Fruit fly (Drosophila melanogaster) whole organism, larva: ENCODE data around the gene mamo.

Experiments used
- noc ChIP-seq: fragments of 200-800 bp; sonication (Bioruptor generic); optimal IDR thresholded peaks from 3 replicates; lab custom pipeline; 2019; ENCODE audit warnings: missing biosample characterization, mild to moderate bottlenecking, missing genetic modification characterization, moderate library complexity

mamo gene

DNA sequence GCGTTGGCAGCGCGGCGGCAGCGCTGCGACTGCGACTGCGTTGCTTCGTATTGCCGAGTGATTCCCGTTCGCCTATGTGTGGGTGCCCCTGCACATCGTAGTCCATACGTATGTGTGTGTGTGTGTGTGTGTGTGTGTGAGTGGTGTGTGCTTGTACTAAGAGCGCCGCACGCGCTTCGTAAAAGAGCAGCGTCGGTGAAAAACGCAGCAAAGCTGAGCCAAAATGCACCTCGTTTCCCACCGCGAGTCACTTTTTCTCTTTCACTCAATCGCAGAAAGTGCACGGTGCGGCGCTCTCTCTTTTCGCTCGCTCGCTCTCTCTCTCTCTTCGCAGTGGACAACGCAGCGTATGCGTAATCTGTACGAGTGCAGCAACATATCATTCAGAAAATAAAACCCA, 3.8 kb downstream of the mamo start:
- TF ChIP-seq noc (tag; lab: Kevin White, UChicago), result no peak

DNA sequence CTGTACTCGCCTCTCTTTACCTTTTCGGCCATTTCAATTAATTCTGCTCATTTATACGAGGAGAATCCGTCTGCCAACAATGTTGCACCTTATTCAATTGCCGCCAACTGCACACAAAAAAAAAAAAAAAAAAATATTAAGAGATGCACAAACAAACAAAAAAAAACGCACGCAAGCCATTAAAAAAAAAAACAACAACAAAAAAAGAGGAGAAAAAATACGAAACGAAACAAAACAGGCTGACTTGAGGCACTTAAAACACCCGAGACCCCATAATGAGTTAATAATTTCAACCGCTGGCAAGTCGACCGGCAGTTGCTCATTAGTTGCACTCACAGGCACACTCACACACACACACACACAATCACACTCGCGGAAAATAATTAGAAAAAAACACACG, 7.3 kb downstream of the mamo start:
- no peak for TF ChIP-seq noc (tag; lab: Kevin White, UChicago)

DNA sequence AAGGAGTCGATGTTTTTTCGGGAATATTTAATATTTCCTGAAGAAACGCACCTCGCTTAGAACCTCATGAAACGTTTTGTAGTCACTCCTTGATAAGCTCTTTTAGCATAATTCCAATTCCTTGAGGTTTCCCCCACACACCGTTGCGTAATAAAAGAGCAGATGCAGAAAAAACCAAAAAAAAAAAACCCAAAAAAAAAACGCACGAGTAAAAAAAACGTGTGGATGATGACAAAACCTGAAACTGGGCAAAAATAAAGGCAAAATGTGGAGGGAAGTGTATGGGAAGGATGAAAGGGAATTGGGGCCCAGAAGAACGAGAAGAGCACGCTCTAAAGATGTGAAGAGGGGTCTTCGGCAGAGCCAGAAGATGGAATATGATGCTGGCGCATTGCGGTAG, 10.1 kb downstream of the mamo start:
- no peak for TF ChIP-seq noc (tag; lab: Kevin White, UChicago)

DNA sequence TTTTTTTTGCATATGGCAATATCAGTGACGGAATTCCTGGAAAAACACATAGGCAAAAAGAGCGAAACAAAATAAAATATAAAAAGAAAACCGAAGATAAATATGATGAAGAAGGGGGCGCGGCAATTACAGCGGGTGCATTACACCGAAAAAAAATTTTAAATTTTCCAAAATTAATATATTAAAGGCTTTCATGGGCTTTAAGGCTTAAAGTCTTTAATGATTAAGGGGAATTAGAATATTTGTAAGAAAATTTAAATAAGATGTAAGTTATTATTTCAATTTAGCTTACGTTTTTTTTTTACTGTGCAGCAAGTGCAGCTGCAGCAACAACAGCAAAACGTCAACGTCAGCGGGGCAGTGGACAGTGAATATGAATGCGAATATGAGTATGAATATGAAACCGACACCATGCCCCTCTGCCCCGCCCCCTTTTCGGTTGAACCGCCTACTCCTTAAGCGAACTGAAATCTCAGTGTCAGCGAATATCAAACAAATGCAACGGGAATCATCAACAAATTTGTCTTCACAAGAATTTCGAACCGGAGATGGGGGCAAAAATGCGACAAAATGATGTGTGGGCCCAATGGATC, 17.8 kb downstream of the mamo start:
- TF ChIP-seq noc (tag; lab: Kevin White, UChicago), result no peak

DNA sequence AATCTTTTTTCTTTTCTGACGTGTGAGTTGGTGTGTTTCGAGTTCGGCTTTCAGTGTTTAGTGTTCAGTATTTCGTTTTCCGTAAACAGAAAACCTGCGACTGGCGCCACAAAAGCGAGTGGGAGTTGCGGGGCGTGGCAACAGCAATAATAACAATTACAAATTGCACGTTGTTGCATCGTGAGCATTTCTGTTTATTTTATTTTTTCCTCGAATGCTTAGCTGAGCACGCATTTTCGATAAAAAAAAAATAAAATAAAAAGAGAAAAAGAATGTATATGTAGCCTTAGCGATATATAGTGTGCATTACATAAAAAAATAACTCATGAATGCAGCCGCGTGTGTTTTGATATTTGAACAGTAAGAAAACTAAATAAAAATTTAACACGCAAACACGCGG, 25.5 kb downstream of the mamo start:
- no peak for TF ChIP-seq noc (tag; lab: Kevin White, UChicago)

DNA sequence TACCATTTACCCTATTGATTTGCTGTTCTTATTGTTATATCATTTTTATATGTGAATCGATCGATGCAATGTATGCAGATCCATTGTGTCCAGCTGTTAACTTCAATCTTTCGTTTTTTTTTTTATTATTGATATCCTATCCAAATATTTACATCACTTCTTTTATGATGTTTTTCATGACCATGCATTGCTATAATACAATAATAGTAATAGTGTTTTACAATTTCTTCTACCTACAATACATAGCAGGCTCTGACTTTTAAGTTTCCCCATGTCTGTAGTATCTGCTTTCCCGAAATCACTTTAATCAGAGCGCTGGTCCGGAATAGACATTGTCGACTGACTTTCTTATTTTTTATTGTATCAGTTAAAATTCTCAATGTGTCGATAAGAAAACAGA, 35.4 kb downstream of the mamo start, which contains the start of gene CG11068:
CG11068 (plus strand) TSS at position 301 of the 400 bp plus-strand sequence.
- no peak for TF ChIP-seq noc (tag; lab: Kevin White, UChicago)

DNA sequence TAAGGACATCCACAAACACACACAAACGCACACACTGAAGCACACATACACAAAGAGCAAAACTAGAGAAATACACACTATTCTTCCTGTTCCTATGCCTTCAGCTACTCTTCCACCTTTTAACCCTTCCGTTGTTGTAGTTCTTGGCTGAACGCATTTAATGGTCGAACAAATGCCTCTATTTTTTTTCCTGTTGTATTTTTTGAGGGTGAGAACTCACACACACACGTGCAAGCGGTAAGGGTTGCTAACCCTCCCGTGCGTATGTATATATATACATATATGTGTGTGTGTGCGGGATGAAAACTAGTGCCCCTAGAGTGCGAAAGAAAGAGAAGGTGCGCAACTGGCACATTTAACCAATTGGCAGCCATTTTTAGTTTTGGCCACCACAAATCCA, 36.0 kb downstream of the mamo start:
- TF ChIP-seq noc (tag; lab: Kevin White, UChicago), result no peak

DNA sequence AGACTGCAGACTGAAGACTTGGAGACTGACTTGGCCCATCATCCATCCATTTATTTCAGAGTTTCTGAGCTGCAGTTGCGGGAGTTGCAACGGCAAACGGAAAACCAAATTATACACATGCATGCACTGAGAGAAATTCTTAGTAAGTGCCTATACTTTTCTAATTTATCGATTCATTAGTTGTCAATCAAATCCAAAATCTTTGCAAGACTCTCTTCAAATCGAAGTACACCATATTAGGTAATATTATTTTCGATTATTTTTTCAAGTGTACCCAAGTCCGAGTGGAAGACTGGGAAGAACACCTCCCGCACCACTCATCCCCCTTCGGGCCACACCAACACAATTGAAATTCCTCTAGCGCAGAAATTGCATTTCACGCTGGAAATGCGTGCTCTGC, 38.9 kb downstream of the mamo start:
- TF ChIP-seq noc (tag; lab: Kevin White, UChicago), result no peak

DNA sequence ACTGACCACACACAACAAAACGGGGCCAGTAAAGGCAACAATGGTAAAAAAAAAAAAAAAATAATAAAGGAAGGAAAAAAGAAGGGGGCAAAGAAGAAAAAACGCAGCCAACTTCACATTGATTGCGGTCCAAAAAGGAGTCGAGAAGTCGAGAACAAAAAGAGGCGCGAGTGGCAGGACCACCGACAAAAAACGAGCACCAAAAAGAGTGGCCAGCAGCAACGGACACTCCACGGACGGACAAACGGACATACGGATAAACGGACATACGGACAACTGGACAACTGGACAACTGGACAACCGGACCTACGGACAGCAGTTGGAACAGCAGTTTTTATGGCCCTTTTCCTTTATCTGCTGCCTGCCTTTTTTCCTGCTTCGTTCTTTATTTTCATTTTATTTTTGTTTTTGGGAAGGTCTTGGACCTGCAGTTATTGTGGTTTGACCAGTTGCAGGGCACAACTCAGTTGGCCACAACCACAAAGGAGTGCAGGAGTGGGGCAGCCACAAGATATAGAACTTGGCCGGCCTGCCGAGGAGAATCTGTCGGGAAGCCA, 41.4 kb downstream of the mamo start:
- no peak for TF ChIP-seq noc (tag; lab: Kevin White, UChicago)

DNA sequence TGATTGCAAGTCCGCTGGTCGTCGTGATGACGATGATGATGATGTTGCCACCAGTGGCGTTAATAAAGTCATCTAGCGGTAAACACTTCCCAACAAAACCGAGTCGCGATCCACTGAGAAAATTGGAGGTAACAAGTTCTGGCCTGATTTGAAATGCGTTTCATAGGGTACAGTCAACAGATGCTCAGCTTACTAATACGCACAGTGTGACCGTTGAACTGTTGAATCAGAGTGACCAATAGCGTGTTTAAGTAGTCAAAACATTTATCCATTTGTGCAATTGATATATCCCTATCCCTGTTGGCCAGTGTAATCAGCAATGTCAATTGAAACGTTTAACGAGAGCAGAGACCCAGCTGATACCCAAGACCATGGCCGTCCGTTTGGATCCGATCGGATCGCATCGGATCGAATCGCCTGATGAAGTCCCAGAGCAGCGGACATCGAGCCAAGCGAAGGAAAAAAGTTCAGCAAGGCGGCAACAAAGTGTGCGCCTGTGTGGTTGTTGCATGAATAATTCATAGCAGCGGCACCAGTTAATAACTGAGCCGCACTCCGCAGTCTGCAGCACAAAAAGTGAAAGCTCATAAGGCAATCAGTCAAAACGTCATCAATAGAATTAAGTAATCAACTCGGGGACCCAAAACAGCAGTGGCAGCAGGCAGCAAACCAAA, 42.1 kb downstream of the mamo start:
- no peak for TF ChIP-seq noc (tag; lab: Kevin White, UChicago)

DNA sequence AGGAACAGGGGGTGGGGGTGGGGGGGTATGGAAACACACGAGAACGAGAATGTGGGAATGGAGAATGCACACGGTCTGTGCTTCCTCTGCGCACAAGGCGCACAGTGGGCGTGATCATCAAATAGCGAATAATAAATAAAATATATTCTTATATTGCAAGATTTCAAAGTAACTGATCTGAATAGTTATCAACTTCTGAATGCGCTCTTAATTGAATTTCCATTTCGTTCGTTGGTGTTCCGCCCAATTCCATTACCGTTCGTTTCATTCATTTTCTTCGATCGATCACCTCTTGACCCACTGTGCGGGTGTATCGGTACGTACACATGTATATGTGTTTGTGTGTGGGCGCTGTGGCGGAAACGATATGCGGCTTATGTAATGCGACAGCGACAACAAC, 54.1 kb downstream of the mamo start:
- TF ChIP-seq noc (tag; lab: Kevin White, UChicago), result no peak

DNA sequence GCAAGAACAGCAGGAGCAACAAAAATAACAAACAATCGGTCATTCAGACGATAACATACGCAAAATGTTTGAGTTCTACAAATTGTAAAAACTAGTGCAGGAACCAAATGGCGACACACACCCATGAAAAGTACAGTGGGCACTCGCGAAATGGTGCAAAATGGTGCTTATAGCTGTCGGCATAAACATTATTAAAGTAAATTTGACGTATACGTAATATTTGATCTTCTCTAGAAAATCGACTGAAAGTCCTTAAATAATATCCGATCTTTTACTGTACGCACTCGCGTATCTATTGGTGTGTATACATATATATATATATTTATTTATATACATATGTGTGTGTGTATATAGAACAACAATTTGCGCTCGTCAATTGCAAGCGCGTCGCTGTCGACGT, 54.8 kb downstream of the mamo start:
- TF ChIP-seq noc (tag; lab: Kevin White, UChicago), result no peak

DNA sequence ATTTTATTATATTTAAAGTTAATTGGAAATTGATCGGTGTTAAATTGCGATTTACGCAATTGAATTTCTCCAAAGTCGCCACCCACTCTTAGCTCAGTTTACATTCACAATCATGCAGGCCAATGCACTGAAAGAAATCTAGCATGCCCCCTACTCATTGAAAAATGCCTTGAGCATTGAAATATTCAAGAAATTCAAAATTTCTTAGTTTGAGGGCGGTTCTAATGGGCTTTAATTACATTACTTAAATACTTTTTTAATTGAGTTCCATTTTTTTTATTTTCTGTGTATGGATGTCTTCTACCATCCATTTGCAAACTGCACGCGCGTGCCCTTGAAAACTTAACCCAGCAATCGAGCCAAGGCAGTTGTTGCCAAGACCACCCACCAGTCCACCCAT, 55.9 kb downstream of the mamo start:
- no peak for TF ChIP-seq noc (tag; lab: Kevin White, UChicago)

DNA sequence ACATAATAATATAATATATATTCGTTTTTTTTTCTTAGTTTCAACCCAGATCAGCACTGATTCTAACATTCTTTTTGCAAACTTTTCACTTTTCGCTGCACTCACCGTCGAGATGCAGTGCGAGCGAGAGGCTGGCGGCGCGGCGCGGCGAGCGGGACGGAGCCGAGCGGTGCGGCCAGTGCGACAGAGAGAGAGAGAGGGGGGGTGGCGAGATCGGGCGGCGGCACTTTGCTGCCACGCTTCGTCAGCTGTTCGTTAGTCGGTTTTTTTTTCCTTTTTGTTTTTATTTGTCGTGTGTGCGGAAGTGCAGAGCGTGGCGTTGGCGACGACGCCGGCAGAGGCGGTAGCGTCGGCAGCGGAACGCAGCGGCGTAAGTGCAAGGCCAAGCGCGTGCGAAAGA, 56.5 kb downstream of the mamo start:
- no peak for TF ChIP-seq noc (tag; lab: Kevin White, UChicago)

DNA sequence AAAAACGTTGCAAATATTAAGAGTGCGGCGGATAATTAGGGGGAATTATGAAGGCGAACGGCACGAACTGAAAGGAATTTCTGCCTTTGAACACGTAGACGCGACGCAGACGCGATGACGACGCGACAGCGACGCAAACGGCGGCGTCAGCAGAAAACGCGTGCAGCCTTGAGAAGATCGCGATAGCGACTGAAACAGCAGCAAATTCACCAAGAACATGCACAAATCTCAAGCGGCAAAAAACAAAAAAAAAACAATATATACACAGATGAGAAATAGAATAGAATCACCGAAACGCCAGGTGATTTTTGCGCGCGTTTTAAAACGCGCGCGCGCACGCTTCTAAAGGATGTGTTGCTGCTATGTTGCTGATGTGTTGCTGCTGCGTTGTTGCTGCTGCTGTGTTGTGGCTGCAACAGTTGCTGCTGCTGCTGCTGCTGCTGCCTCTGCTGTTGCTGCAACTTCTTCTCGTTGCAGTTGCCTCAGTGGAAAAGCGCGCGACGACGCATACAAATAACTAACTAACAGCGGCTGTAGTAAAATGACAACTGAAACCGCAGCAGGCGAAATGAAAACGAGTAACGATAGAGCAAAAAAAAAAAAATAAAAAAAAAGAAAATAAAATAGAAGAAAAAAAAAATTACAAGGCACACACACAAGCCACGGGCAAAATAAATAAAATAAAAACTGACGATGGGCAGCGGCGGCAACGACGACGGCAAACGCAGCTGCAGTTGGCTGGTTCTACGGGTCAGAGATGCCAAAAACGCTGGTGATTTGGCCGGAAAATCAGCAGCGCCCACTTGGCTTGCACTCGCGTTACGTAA, 57.3 kb downstream of the mamo start:
- TF ChIP-seq noc (tag; lab: Kevin White, UChicago), result no peak

DNA sequence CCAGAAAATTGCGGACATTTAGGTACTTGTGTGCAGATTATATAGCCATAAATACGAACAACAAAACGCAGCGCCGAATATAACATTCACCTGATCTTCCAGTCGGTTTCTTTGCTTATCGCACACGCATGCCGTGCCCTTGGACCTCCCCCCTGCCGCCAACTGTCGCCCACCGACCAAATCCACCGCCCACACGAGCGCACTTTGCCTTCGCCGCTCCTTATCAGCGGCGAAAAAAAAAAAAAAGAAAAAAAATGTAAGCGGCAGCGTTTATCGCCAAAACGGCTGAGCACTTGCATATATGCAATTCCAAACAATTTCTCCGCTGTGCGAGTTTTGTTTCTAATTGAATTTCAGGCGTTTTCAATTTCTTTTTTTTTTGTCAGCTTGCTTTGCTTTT, 58.9 kb downstream of the mamo start:
- no peak for TF ChIP-seq noc (tag; lab: Kevin White, UChicago)
